Worm (Caenorhabditis elegans): ENCODE results near the gene sox-2.

Gene sox-2

DNA sequence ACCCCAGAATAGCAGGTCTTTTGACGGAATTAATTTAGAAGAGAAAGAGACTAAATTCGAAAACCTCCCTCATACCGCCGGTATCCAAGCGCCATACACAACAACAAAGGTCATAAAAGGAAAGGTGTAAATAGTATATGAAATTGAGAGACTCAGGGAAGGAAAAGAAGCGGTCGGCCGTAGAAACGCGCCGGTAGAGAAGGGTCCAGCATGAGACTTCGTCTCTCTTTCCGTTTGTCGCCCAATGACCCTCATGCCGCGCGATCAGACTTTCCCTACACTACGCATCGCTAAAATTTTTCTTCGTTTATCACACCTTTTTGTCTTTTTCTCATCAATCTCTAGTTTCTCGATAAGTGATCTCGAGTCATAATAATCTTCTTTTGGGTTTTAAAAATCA is 33.1 kb downstream of the sox-2 start:
- TF ChIP-seq dao-5 (tag; optimal IDR thresholded peaks at IDR 0.05) = no peak

DNA sequence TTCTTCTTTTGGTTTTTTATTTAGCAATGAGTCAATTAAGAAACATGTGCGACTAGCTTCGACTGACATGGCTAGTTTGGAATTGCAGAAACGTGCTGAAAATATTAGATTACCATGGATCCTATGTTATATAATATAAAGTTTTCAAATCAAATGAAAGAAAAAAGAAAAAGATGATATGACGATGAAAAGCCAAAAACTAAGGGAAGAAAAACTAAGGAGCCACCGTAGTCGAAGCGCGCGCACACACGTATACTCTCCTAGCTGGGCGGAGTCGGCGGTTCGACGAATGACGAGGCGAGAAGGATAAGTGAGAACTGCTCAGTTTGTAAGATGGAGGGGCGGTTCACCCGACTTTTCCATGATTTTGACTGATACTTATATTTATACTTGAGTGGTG is 38.7 kb downstream of the sox-2 start, which contains the start of gene mnm-2:
TSS of gene mnm-2 (minus strand) at position 101 of the 400 bp plus-strand sequence.
- no peak for TF ChIP-seq dao-5 (tag; optimal IDR thresholded peaks at IDR 0.05)
- TF ChIP-seq W03F9.2 (tag; optimal IDR thresholded peaks at IDR 0.05) = no peak
- no peak for TF ChIP-seq him-1 (tag; optimal IDR thresholded peaks at IDR 0.05)

DNA sequence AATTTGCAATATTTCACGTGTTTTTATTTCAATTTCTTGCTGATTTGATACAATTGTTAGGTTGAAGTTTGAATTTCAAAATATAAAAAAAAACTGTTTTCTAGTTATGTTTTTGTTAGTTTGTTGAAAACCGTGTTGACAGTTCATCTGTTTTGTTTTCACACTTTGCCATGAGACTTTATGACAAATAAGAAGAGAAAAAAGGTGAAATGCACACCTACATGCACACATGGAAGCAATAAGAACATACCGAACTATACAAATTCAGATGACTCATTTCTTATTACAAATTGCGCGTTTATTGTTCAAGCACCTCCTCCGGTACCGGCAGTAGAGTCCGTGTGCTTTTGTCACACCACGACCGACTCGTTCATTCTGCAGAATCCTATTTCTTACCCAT is 43.0 kb downstream of the sox-2 start, which contains the start of gene C10A4.9:
TSS of gene C10A4.9 (plus strand) at position 301 of the 400 bp plus-strand sequence.
- no peak for TF ChIP-seq W03F9.2 (tag; optimal IDR thresholded peaks at IDR 0.05)
- TF ChIP-seq dao-5 (tag; optimal IDR thresholded peaks at IDR 0.05) = no peak
- no peak for TF ChIP-seq him-1 (tag; optimal IDR thresholded peaks at IDR 0.05)

DNA sequence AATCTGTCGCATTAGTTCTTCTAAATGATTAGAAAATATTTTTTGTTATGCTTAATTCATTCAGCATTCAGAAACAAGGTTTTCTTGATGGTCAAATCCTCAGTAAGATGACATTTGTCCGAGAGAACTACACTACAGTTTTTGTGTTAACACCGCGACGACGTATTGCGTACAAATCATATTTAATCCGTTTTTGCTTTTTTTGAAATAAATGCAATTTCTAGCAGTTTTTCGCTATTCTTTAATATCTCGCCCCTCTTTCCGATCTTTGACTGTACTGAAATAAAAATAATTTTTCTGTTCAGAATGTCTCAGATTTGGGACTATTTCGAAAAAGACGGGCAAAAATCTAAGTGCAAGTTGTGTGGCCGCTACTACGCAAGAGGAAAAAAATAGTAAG is 47.5 kb downstream of the sox-2 start, which contains the start of gene C10A4.1:
TSS of gene C10A4.1 (plus strand) at position 301 of the 400 bp plus-strand sequence.
- TF ChIP-seq him-1 (tag; optimal IDR thresholded peaks at IDR 0.05) (no peak), W03F9.2 (tag; optimal IDR thresholded peaks at IDR 0.05) (no peak), dao-5 (tag; optimal IDR thresholded peaks at IDR 0.05) (no peak)

DNA sequence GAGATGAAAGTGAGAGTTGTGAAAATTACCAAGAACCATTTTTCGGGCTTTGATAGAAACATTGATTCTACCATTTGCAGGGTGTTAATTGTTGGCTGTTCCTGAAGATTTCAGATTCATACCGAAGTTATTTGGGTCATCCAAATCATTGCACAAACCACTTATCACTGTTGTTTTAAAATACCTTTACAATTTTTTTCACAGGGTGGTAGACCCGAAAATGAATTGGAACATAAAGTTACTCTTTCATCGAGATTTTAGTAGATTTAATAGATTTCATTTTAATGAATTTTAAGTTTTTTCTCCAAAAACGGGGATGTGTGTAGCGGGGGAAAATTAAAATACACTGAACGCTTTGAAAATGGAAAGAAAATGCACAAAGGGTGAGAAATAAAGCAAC is 48.1 kb downstream of the sox-2 start, which contains the start of gene C10A4.7:
TSS of gene C10A4.7 (minus strand) at position 101 of the 400 bp plus-strand sequence.
- TF ChIP-seq him-1 (tag; optimal IDR thresholded peaks at IDR 0.05) = no peak
- no peak for TF ChIP-seq W03F9.2 (tag; optimal IDR thresholded peaks at IDR 0.05)
- no peak for TF ChIP-seq dao-5 (tag; optimal IDR thresholded peaks at IDR 0.05)

DNA sequence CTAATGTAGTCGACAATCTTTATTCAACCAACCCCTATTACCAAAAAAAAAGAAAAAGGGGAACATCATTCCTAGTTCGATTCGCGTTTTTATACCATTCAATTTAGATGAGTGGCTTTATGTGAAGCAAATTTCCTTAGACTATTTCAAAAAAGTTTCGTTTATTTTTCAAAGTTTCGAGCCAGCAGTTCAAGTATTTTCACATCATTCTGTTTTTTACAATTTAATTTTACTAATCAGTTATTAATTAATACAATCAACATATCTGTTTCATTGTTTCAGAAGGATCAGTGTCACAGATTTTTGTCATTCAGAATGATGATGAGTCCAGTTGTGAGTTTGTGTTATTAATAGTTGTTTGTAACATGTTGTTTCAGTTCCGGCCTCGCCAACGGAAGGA is 53.6 kb downstream of the sox-2 start, which contains the start of gene C10A4.2:
TSS of gene C10A4.2 (plus strand) at position 301 of the 400 bp plus-strand sequence.
- TF ChIP-seq W03F9.2 (tag; optimal IDR thresholded peaks at IDR 0.05) = no peak

DNA sequence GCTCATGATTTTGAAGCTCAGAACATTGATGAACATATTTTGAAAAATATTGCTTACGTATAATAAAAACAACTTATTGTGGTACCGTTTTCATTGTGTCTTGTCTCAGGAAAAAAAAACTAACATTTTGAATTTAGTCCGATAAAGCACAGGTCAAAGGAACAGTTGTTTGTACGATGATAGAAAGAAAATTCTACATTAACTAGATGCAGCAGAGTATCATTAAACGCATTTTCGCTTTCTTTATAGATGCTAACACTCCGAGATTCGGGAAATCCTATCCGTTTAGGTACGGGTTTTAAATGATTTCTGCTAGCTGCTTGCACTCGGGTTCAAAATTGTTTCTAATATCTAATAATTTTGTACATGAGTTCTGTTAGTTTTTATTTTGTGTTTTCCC is 54.5 kb downstream of the sox-2 start:
- no peak for TF ChIP-seq dao-5 (tag; optimal IDR thresholded peaks at IDR 0.05)
- TF ChIP-seq W03F9.2 (tag; optimal IDR thresholded peaks at IDR 0.05) = no peak
- TF ChIP-seq him-1 (tag; optimal IDR thresholded peaks at IDR 0.05) = no peak
